Worm (Caenorhabditis elegans): ENCODE measurements around the gene srx-32.

- TF ChIP-seq lin-39 (tag; optimal IDR thresholded peaks at IDR 0.05), result no peak
- no peak for TF ChIP-seq pha-4 (GFP tag; IDR thresholded peaks at IDR 0.05)
- TF ChIP-seq pha-4 (tag; optimal IDR thresholded peaks at IDR 0.05), result no peak
- TF ChIP-seq tag-97 (GFP tag; IDR thresholded peaks at IDR 0.05), result no peak
- TF ChIP-seq ceh-82 (tag; optimal IDR thresholded peaks at IDR 0.05), result no peak
- TF ChIP-seq nhr-77 (tag; optimal IDR thresholded peaks at IDR 0.05), result no peak
- TF ChIP-seq ces-1 (GFP tag; optimal IDR thresholded peaks at IDR 0.05), result no peak
- no peak for TF ChIP-seq daf-12 (tag; optimal IDR thresholded peaks at IDR 0.05)
- TF ChIP-seq mep-1 (tag; optimal IDR thresholded peaks at IDR 0.05), result no peak
- no peak for TF ChIP-seq ZK337.2 (GFP tag; IDR thresholded peaks at IDR 0.05)
- no peak for TF ChIP-seq madf-5 (GFP tag; IDR thresholded peaks at IDR 0.05)
- no peak for TF ChIP-seq hlh-11 (tag; optimal IDR thresholded peaks at IDR 0.05)
- no peak for TF ChIP-seq daf-19 (GFP tag; conservative IDR thresholded peaks at IDR 0.05)
- TF ChIP-seq nhr-237 (tag; optimal IDR thresholded peaks at IDR 0.05), result no peak
These were observed 40.5 kb downstream of the srx-32 start, which contains the start of gene srbc-60 for ce11 chrV:779999-780398.
